Worm (Caenorhabditis elegans) whole organism, late embryonic: Measurements from ENCODE around the gene C34D4.4.

Experiments used
- ahr-1 ChIP-seq: sonication (generic microtip); optimal IDR thresholded peaks from 2 replicates; lab custom pipeline; 2016; ENCODE audit warnings: missing genetic modification characterization, missing compliant biosample characterization
- ama-1 ChIP-seq: fragments of 150-350 bp; optimal IDR thresholded peaks from 2 replicates; lab custom pipeline; 2014
- ceh-18 ChIP-seq: sonication (generic microtip); optimal IDR thresholded peaks from 2 replicates; lab custom pipeline; 2016; ENCODE audit warnings: missing genetic modification characterization, missing compliant biosample characterization
- ceh-34 ChIP-seq: sonication (generic microtip); optimal IDR thresholded peaks from 2 replicates; lab custom pipeline; 2016; ENCODE audit warnings: mild to moderate bottlenecking, missing genetic modification characterization, missing compliant biosample characterization
- dve-1 ChIP-seq: sonication (generic microtip); optimal IDR thresholded peaks from 2 replicates; lab custom pipeline; 2017; ENCODE audit warnings: antibody characterized with exemption, mild to moderate bottlenecking, missing genetic modification characterization, missing compliant biosample characterization
- eyg-1 ChIP-seq: sonication (generic microtip); optimal IDR thresholded peaks from 2 replicates; lab custom pipeline; 2016; ENCODE audit warnings: missing genotype, missing genetic modification characterization, missing compliant biosample characterization
- fkh-10 ChIP-seq: fragments of 150-350 bp; optimal IDR thresholded peaks from 2 replicates; lab custom pipeline; 2014; ENCODE audit warnings: missing biosample characterization, missing genetic modification reagents, missing genetic modification characterization
- ttx-3 ChIP-seq: sonication (generic microtip); optimal IDR thresholded peaks from 2 replicates; lab custom pipeline; 2016; ENCODE audit warnings: missing genetic modification reagents, missing genetic modification characterization, missing compliant biosample characterization
- unc-42 ChIP-seq: sonication (generic microtip); optimal IDR thresholded peaks from 2 replicates; lab custom pipeline; 2016; ENCODE audit warnings: missing genotype, missing genetic modification characterization, missing compliant biosample characterization

ce11 chrIV:7133983-7134382 is 15.2 kb upstream of the C34D4.4 start, which contains the start of gene mutd-1:
- TF ChIP-seq ama-1 (lab: Kevin White, UChicago) = no peak
- no peak for TF ChIP-seq ceh-18
- no peak for TF ChIP-seq eyg-1 (tag; lab: Kevin White, UChicago)
- no peak for TF ChIP-seq ttx-3 (tag; lab: Kevin White, UChicago)
- no peak for TF ChIP-seq ahr-1
- no peak for TF ChIP-seq dve-1
- TF ChIP-seq fkh-10 (GFP tag; lab: Kevin White, UChicago) = no peak
- TF ChIP-seq ceh-34 (tag; lab: Kevin White, UChicago) = no peak
- TF ChIP-seq unc-42 (tag; lab: Kevin White, UChicago) = no peak
